Worm (Caenorhabditis elegans): ENCODE measurements around the gene F44E2.3.

DNA sequence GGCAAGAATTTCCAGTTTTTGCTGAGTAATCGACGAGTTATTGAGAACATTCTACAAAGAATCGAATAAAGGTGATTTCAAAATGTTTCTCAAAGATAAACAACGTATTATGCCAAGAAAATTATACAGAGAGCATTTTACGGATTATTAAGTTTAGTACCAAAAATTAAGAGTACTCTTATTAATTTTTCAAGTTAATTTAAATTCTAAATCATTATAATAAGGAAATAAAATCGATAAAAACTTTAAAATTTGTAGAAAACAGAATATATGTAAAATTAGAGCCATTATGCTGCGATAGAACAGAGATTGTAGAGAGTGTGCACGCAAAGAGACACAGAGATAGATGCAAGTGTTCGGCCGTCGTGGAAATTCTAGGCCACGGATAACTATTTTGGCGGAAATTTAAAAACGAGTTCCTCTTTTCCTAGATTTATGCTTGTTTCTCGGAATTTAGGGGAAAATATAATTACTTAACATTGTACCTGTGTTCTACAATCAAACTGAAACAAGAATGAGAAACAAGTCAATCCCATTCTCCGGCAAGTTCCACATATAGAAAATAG is 21.5 kb upstream of the F44E2.3 start, which contains the start of gene F44E2.9:
- no peak for TF ChIP-seq hmbx-1 (tag; optimal IDR thresholded peaks at IDR 0.05)
- no peak for TF ChIP-seq ama-1 (optimal IDR thresholded peaks at IDR 0.05)
- TF ChIP-seq hmg-4 (GFP tag; optimal IDR thresholded peaks at IDR 0.05) = no peak
- no peak; the same call in 1 of the 2 replicates for TF ChIP-seq pes-1 (GFP tag; IDR thresholded peaks at IDR 0.05)
